Worm (Caenorhabditis elegans) whole organism, young adult: ENCODE measurements around the gene jun-1.

Source experiments
- B0261.1 ChIP-seq: sonication (generic microtip); optimal IDR thresholded peaks from 2 replicates; lab custom pipeline; 2016; ENCODE audit warnings: mild to moderate bottlenecking, missing genetic modification characterization, moderate library complexity, missing compliant biosample characterization
- B0336.3 ChIP-seq: fragments of 200-800 bp; sonication (Bioruptor generic); IDR thresholded peaks from 2 replicates; pipeline ENCODE4 v1.3.6; 2022; ENCODE audit warnings: missing genetic modification characterization, missing compliant biosample characterization
- C06A6.2 ChIP-seq: fragments of 200-800 bp; sonication (Bioruptor generic); conservative IDR thresholded peaks from 2 replicates; pipeline ENCODE4 v1.3.6; 2022; ENCODE audit warnings: missing genetic modification characterization, missing compliant biosample characterization
- C17E4.6 ChIP-seq: fragments of 200-800 bp; sonication (Bioruptor generic); IDR thresholded peaks from 2 replicates; pipeline ENCODE4 v1.3.6; 2022; ENCODE audit warnings: missing genetic modification reagents, missing genetic modification characterization, missing compliant biosample characterization
- D2030.7 ChIP-seq: fragments of 200-800 bp; sonication (Bioruptor generic); IDR thresholded peaks from 2 replicates; pipeline ENCODE4 v1.3.6; 2022; ENCODE audit warnings: missing genetic modification reagents, missing genetic modification characterization, missing compliant biosample characterization
- F23B12.7 ChIP-seq: sonication (generic microtip); optimal IDR thresholded peaks from 2 replicates; lab custom pipeline; 2017; ENCODE audit warnings: missing genetic modification characterization, mild to moderate bottlenecking, missing compliant biosample characterization, antibody characterized with exemption, moderate library complexity; ENCODE audit not compliant: insufficient read depth
- F39B2.1 ChIP-seq: fragments of 200-800 bp; sonication (Bioruptor generic); IDR thresholded peaks from 2 replicates; pipeline ENCODE4 v1.3.6; 2022; ENCODE audit warnings: missing genetic modification reagents, missing genetic modification characterization, missing compliant biosample characterization
- T07F8.4 ChIP-seq: sonication (generic microtip); optimal IDR thresholded peaks from 2 replicates; lab custom pipeline; 2016; ENCODE audit warnings: mild to moderate bottlenecking, missing genetic modification characterization, moderate library complexity, missing compliant biosample characterization
- Y79H2A.3 ChIP-seq: fragments of 200-800 bp; sonication (Bioruptor generic); conservative IDR thresholded peaks from 2 replicates; pipeline ENCODE4 v1.3.6; 2022; ENCODE audit warnings: missing genetic modification reagents, missing genetic modification characterization, missing compliant biosample characterization
- Y95B8A.8 ChIP-seq: fragments of 200-800 bp; sonication (Bioruptor generic); IDR thresholded peaks from 2 replicates; pipeline ENCODE4 v1.3.6; 2022; ENCODE audit warnings: missing genetic modification reagents, missing genetic modification characterization, missing compliant biosample characterization
- ZK185.1 ChIP-seq: sonication (generic microtip); optimal IDR thresholded peaks from 2 replicates; lab custom pipeline; 2016; ENCODE audit warnings: mild to moderate bottlenecking, missing genetic modification characterization, missing compliant biosample characterization; ENCODE audit not compliant: poor library complexity, severe bottlenecking
- aptf-2 ChIP-seq: fragments of 200-800 bp; sonication (Bioruptor generic); conservative IDR thresholded peaks from 2 replicates; pipeline ENCODE4 v1.3.6; 2022; ENCODE audit warnings: missing genetic modification reagents, missing genetic modification characterization, missing compliant biosample characterization
- attf-3 ChIP-seq: fragments of 200-800 bp; sonication (Bioruptor generic); conservative IDR thresholded peaks from 2 replicates; pipeline ENCODE4 v1.3.6; 2022; ENCODE audit warnings: missing genetic modification reagents, missing genetic modification characterization, missing compliant biosample characterization
- attf-5 ChIP-seq: fragments of 200-800 bp; sonication (Bioruptor generic); optimal IDR thresholded peaks from 2 replicates; lab custom pipeline; 2018; ENCODE audit warnings: mild to moderate bottlenecking, missing genetic modification characterization, missing compliant biosample characterization
- bed-2 ChIP-seq: fragments of 200-800 bp; sonication (Bioruptor generic); IDR thresholded peaks from 2 replicates; pipeline ENCODE4 v1.3.6; 2022; ENCODE audit warnings: missing genetic modification reagents, missing genetic modification characterization, missing compliant biosample characterization
- ccch-3 ChIP-seq: fragments of 200-800 bp; sonication (Bioruptor generic); optimal IDR thresholded peaks from 2 replicates; lab custom pipeline; 2018; ENCODE audit warnings: mild to moderate bottlenecking, missing genetic modification characterization, missing compliant biosample characterization
- cebp-1 ChIP-seq, 2 experiments: fragments of 200-800 bp in 1 of 2; sonication (Bioruptor generic) in 1 of 2; sonication (generic microtip) in 1 of 2; IDR thresholded peaks in 1 of 2; optimal IDR thresholded peaks in 1 of 2; 2 replicates each; pipeline versions ENCODE4 v1.3.6 to Lab custom; 2017 to 2022; ENCODE audit warnings: missing compliant biosample characterization in 2 of 2, missing genetic modification characterization in 2 of 2, mild to moderate bottlenecking in 1 of 2, missing genetic modification reagents in 1 of 2, moderate library complexity in 1 of 2
- ceh-27 ChIP-seq: fragments of 200-800 bp; sonication (Bioruptor generic); optimal IDR thresholded peaks from 2 replicates; lab custom pipeline; 2018; ENCODE audit warnings: mild to moderate bottlenecking, missing genetic modification characterization, moderate library complexity, missing compliant biosample characterization
- dox-1 ChIP-seq: fragments of 200-800 bp; sonication (Bioruptor generic); IDR thresholded peaks from 2 replicates; pipeline ENCODE4 v1.3.6; 2022; ENCODE audit warnings: missing genetic modification reagents, missing genetic modification characterization, missing compliant biosample characterization
- egl-18 ChIP-seq: fragments of 200-800 bp; sonication (Bioruptor generic); IDR thresholded peaks from 2 replicates; pipeline ENCODE4 v1.3.6; 2022; ENCODE audit warnings: missing genetic modification reagents, missing genetic modification characterization, missing compliant biosample characterization
- egrh-3 ChIP-seq: fragments of 200-800 bp; sonication (Bioruptor generic); IDR thresholded peaks from 2 replicates; pipeline ENCODE4 v1.3.6; 2022; ENCODE audit warnings: missing genetic modification reagents, missing genetic modification characterization, missing compliant biosample characterization
- him-1 ChIP-seq: sonication (generic microtip); optimal IDR thresholded peaks from 2 replicates; lab custom pipeline; 2016; ENCODE audit warnings: missing genotype, missing genetic modification reagents, missing genetic modification characterization, missing compliant biosample characterization
- hmg-1.2 ChIP-seq: fragments of 200-800 bp; sonication (Bioruptor generic); IDR thresholded peaks from 2 replicates; pipeline ENCODE4 v1.3.6; 2022; ENCODE audit warnings: missing genetic modification reagents, missing genetic modification characterization, missing compliant biosample characterization
- hrde-1 ChIP-seq: sonication (generic microtip); optimal IDR thresholded peaks from 2 replicates; lab custom pipeline; 2016; ENCODE audit warnings: missing genetic modification characterization, mild to moderate bottlenecking, missing compliant biosample characterization, moderate library complexity, missing genotype, missing genetic modification reagents, borderline replicate concordance
- hsf-1 ChIP-seq: fragments of 200-800 bp; sonication (Bioruptor generic); IDR thresholded peaks from 2 replicates; pipeline ENCODE4 v1.3.6; 2022; ENCODE audit warnings: missing genetic modification reagents, missing genetic modification characterization, missing compliant biosample characterization
- lag-1 ChIP-seq: fragments of 200-800 bp; sonication (Bioruptor generic); IDR thresholded peaks from 2 replicates; pipeline ENCODE4 v1.3.6; 2022; ENCODE audit warnings: missing genetic modification reagents, missing genetic modification characterization, missing compliant biosample characterization
- lin-54 ChIP-seq: fragments of 200-800 bp; sonication (Bioruptor generic); optimal IDR thresholded peaks from 2 replicates; lab custom pipeline; 2018; ENCODE audit warnings: mild to moderate bottlenecking, missing genetic modification characterization, missing compliant biosample characterization
- lsl-1 ChIP-seq: fragments of 200-800 bp; sonication (Bioruptor generic); optimal IDR thresholded peaks from 2 replicates; lab custom pipeline; 2018; ENCODE audit warnings: mild to moderate bottlenecking, missing genetic modification characterization, moderate library complexity, missing compliant biosample characterization
- madf-10 ChIP-seq: sonication (generic microtip); optimal IDR thresholded peaks from 2 replicates; lab custom pipeline; 2016; ENCODE audit warnings: mild to moderate bottlenecking, missing genetic modification characterization, missing compliant biosample characterization
- madf-3 ChIP-seq: fragments of 200-800 bp; sonication (Bioruptor generic); IDR thresholded peaks from 2 replicates; pipeline ENCODE4 v1.3.6; 2022; ENCODE audit warnings: missing genetic modification reagents, missing genetic modification characterization, missing compliant biosample characterization
- madf-6 ChIP-seq: fragments of 200-800 bp; sonication (Bioruptor generic); IDR thresholded peaks from 2 replicates; pipeline ENCODE4 v1.3.6; 2022; ENCODE audit warnings: missing genetic modification reagents, missing genetic modification characterization, missing compliant biosample characterization
- madf-8 ChIP-seq: fragments of 200-800 bp; sonication (Bioruptor generic); conservative IDR thresholded peaks from 2 replicates; pipeline ENCODE4 v1.3.6; 2022; ENCODE audit warnings: missing genetic modification reagents, missing genetic modification characterization, missing compliant biosample characterization
- mcd-1 ChIP-seq: fragments of 200-800 bp; sonication (Bioruptor generic); IDR thresholded peaks from 2 replicates; pipeline ENCODE4 v1.3.6; 2022; ENCODE audit warnings: missing genetic modification reagents, missing genetic modification characterization, missing compliant biosample characterization
- mes-4 ChIP-seq: sonication (generic microtip); optimal IDR thresholded peaks from 2 replicates; lab custom pipeline; 2016; ENCODE audit warnings: missing genotype, missing genetic modification characterization, missing compliant biosample characterization
- mxl-1 ChIP-seq: sonication (generic microtip); optimal IDR thresholded peaks from 2 replicates; lab custom pipeline; 2016; ENCODE audit warnings: missing genetic modification characterization, missing compliant biosample characterization
- nfya-2 ChIP-seq: fragments of 200-800 bp; sonication (Bioruptor generic); IDR thresholded peaks from 2 replicates; pipeline ENCODE4 v1.3.6; 2022; ENCODE audit warnings: missing genetic modification reagents, missing genetic modification characterization, missing compliant biosample characterization
- nfyb-1 ChIP-seq: fragments of 200-800 bp; sonication (Bioruptor generic); IDR thresholded peaks from 2 replicates; pipeline ENCODE4 v1.3.6; 2022; ENCODE audit warnings: missing genetic modification reagents, missing genetic modification characterization, missing compliant biosample characterization
- nhr-179 ChIP-seq: sonication (generic microtip); optimal IDR thresholded peaks from 2 replicates; lab custom pipeline; 2016; ENCODE audit warnings: mild to moderate bottlenecking, missing genetic modification characterization, missing compliant biosample characterization
- pha-4 ChIP-seq: fragments of 150-350 bp; sonication (generic microtip); optimal IDR thresholded peaks from 2 replicates; lab custom pipeline; 2014; ENCODE audit warnings: missing biosample characterization, missing genetic modification reagents, missing genetic modification characterization
- repo-1 ChIP-seq: sonication (generic microtip); optimal IDR thresholded peaks from 2 replicates; lab custom pipeline; 2017; ENCODE audit warnings: mild to moderate bottlenecking, missing genetic modification characterization, missing compliant biosample characterization
- rpc-1 ChIP-seq, 2 experiments: fragments of 150-350 bp in 1 of 2; sonication (generic microtip) in 1 of 2; optimal IDR thresholded peaks; 2 replicates each; lab custom pipeline; 2014 to 2018; ENCODE audit warnings: missing biosample characterization in 1 of 2, missing genetic modification characterization in 1 of 2, missing genetic modification reagents in 1 of 2, missing genotype in 1 of 2
- sdz-38 ChIP-seq: sonication (generic microtip); optimal IDR thresholded peaks from 2 replicates; lab custom pipeline; 2016; ENCODE audit warnings: missing genotype, missing genetic modification characterization, missing compliant biosample characterization
- snpc-1.3 ChIP-seq: sonication (generic microtip); optimal IDR thresholded peaks from 2 replicates; lab custom pipeline; 2017; ENCODE audit warnings: missing genetic modification characterization, mild to moderate bottlenecking, missing compliant biosample characterization, antibody characterized with exemption, moderate library complexity, missing genotype, missing genetic modification reagents; ENCODE audit not compliant: insufficient read depth
- tbx-9 ChIP-seq: sonication (generic microtip); optimal IDR thresholded peaks from 2 replicates; lab custom pipeline; 2016; ENCODE audit warnings: borderline replicate concordance, missing genetic modification characterization, inconsistent platforms, missing compliant biosample characterization
- tlf-1 ChIP-seq: fragments of 200-800 bp; sonication (Bioruptor generic); optimal IDR thresholded peaks from 2 replicates; lab custom pipeline; 2018; ENCODE audit warnings: mild to moderate bottlenecking, missing genetic modification characterization, missing compliant biosample characterization
- unc-62 ChIP-seq: fragments of 150-350 bp; optimal IDR thresholded peaks from 2 replicates; lab custom pipeline; 2014; ENCODE audit warnings: missing biosample characterization, missing genetic modification reagents, missing genetic modification characterization
- zfh-2 ChIP-seq: fragments of 200-800 bp; sonication (Bioruptor generic); conservative IDR thresholded peaks from 2 replicates; pipeline ENCODE4 v1.3.6; 2022; ENCODE audit warnings: missing genetic modification reagents, missing genetic modification characterization, missing compliant biosample characterization

The jun-1 gene

DNA sequence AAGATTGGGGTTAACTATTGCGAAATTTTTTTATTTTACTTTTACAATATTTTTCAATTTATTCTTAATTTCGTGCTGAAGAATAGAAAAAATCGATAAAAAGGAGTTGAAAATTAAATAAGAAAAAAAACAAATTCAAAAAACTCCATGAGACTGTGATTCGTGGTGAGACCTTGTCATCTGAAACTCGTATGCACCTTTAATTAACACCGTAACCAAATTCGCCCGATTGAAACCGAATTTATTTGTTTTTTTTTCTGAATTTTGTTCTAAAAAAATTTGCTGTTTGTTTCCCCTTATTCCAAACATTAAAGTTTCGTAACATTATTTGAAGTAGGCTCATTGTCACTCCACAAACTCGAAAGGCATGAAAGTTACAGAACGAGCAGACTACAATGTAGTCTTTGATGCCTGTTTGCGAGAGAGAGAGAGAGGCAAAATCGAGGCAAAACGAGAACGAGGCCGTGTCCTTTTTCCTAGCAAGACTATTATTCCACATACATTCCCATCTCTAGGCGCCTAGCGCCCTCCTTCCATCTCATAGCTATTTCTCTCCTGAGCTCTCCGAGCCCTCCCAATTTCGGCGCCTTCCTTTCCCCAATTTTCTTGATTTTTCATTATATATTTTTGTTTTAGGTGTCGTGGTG is 3.9 kb upstream of the jun-1 start, which contains the start of gene T24H10.4:
TSS of gene T24H10.4 (plus strand) at position 630 of the 647 bp plus-strand sequence.
- TF ChIP-seq him-1 (tag; lab: Kevin White, UChicago) (no peak), cebp-1 (GFP tag; IDR thresholded peaks at IDR 0.05; lab: Robert Waterston, UW) (no peak), cebp-1 (tag; optimal IDR thresholded peaks at IDR 0.05; lab: Kevin White, UChicago) (peak; percentile 43), hrde-1 (tag; lab: Kevin White, UChicago) (no peak), attf-3 (GFP tag; lab: Robert Waterston, UW) (no peak), sdz-38 (no peak), attf-5 (GFP tag; lab: Kevin White, UChicago) (no peak), C17E4.6 (GFP tag; lab: Robert Waterston, UW) (no peak), lsl-1 (GFP tag; lab: Kevin White, UChicago) (peak; percentile 77), nfyb-1 (GFP tag; lab: Robert Waterston, UW) (no peak), mcd-1 (GFP tag; lab: Robert Waterston, UW) (no peak), nfya-2 (GFP tag; lab: Robert Waterston, UW) (no peak), egrh-3 (GFP tag; lab: Robert Waterston, UW) (no peak), tbx-9 (tag; lab: Kevin White, UChicago) (no peak), B0336.3 (GFP tag; lab: Robert Waterston, UW) (no peak), T07F8.4 (no peak), madf-3 (GFP tag; lab: Robert Waterston, UW) (no peak), mes-4 (tag; lab: Kevin White, UChicago) (no peak), ceh-27 (GFP tag; lab: Kevin White, UChicago) (no peak), D2030.7 (GFP tag; lab: Robert Waterston, UW) (0 out of 2 replicates have a peak, but pooled peaks have one; percentile 8), madf-6 (GFP tag; lab: Robert Waterston, UW) (peak; percentile 65), lag-1 (GFP tag; lab: Robert Waterston, UW) (no peak), ccch-3 (GFP tag; lab: Kevin White, UChicago) (no peak), egl-18 (no peak), madf-8 (GFP tag; lab: Robert Waterston, UW) (peak; percentile 64), aptf-2 (GFP tag; lab: Robert Waterston, UW) (no peak), mxl-1 (tag; lab: Kevin White, UChicago) (no peak), pha-4 (tag; lab: Kevin White, UChicago) (no peak), madf-10 (tag; lab: Kevin White, UChicago) (no peak), hmg-1.2 (GFP tag; lab: Robert Waterston, UW) (no peak), tlf-1 (no peak), bed-2 (GFP tag; lab: Robert Waterston, UW) (no peak), ZK185.1 (tag; lab: Kevin White, UChicago) (no peak), C06A6.2 (GFP tag; lab: Robert Waterston, UW) (no peak), F23B12.7 (tag; lab: Kevin White, UChicago) (no peak), dox-1 (GFP tag; lab: Robert Waterston, UW) (no peak), rpc-1 (optimal IDR thresholded peaks at IDR 0.05; lab: Kevin White, UChicago) (no peak), rpc-1 (tag; optimal IDR thresholded peaks at IDR 0.05; lab: Kevin White, UChicago) (no peak), nhr-179 (no peak), unc-62 (no peak), F39B2.1 (GFP tag; lab: Robert Waterston, UW) (no peak), Y95B8A.8 (no peak), hsf-1 (GFP tag; lab: Robert Waterston, UW) (no peak), snpc-1.3 (peak; percentile 15), Y79H2A.3 (GFP tag; lab: Robert Waterston, UW) (no peak), lin-54 (GFP tag; lab: Kevin White, UChicago) (no peak), B0261.1 (no peak), repo-1 (tag; lab: Kevin White, UChicago) (no peak), zfh-2 (GFP tag; lab: Robert Waterston, UW) (0 out of 2 replicates have a peak, but pooled peaks have one; percentile 45)
